Worm (Caenorhabditis elegans) whole organism, early embryonic: ENCODE results near the gene lbp-3.

Source experiments
- ceh-36 ChIP-seq: sonication (generic microtip); optimal IDR thresholded peaks from 2 replicates; lab custom pipeline; 2016; ENCODE audit warnings: missing genetic modification characterization, inconsistent platforms, missing compliant biosample characterization
- tbx-11 ChIP-seq: fragments of 200-800 bp; sonication (Bioruptor generic); IDR thresholded peaks from 2 replicates; pipeline ENCODE4 v1.3.6; 2022; ENCODE audit warnings: missing genetic modification characterization, missing compliant biosample characterization

DNA sequence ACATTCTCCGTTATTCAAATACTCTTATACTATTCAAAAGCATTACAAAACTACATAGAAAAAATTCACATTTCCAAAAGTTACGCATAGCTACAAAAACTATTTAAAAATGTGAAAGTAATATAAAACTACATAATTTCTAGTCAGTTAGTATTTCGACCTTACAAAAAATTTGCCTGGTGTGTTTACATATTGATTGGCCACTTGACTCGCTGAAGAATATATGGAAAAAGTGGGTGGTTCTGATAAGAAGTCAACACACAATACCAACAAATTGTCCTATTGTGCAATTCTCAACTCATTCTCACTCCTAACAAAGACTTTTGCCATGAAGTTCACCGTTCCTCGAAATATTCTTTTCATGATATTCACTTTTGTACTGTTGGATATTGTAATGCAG lies 41.4 kb downstream of the lbp-3 start, which contains the start of gene K09C4.1:
- no peak for TF ChIP-seq tbx-11
- no peak for TF ChIP-seq ceh-36 (tag; lab: Kevin White, UChicago)
